Fruit fly (Drosophila melanogaster) S2 (cell line): ENCODE results near the gene CG7573.

Experiments
- CG8478 ChIP-seq: fragments of >200 bp; optimal IDR thresholded peaks from 2 replicates; lab custom pipeline; 2018
- CTCF ChIP-seq, 2 experiments: fragments of >200 bp; optimal IDR thresholded peaks; 2 replicates each; lab custom pipeline; 2018

- TF ChIP-seq CG8478 (lab: Kevin White, UChicago) (no peak), CTCF (optimal IDR thresholded peaks at IDR 0.05; lab: Kevin White, UChicago) (no peak)
Measured at dm6 chr3L:11339276-11339675, 27.7 kb downstream of the CG7573 start.
